Fruit fly (Drosophila melanogaster): ENCODE measurements around the gene CG15564.

The CG15564 gene

dm6 chr3R:31235262-31235661 is at the start of gene CG15564:
TSS of gene CG15564 (minus strand) at chr3R:31235362.
- TF ChIP-seq Hr96 (GFP tag; optimal IDR thresholded peaks at IDR 0.05) (no peak), CG5204 (GFP tag; optimal IDR thresholded peaks at IDR 0.05) (no peak), pad (GFP tag; optimal IDR thresholded peaks at IDR 0.05) (no peak)

dm6 chr3R:31270783-31271427 is 35.7 kb upstream of the CG15564 start:
- no peak for TF ChIP-seq Clk (GFP tag; optimal IDR thresholded peaks at IDR 0.05)
- TF ChIP-seq Crg-1 (GFP tag; optimal IDR thresholded peaks at IDR 0.05) = no peak
- TF ChIP-seq CG7045 (GFP tag; optimal IDR thresholded peaks at IDR 0.05) = no peak
- TF ChIP-seq CG1620 (GFP tag; optimal IDR thresholded peaks at IDR 0.05) = no peak
- no peak for TF ChIP-seq cnc (optimal IDR thresholded peaks at IDR 0.05)
- TF ChIP-seq CG33017 (tag; optimal IDR thresholded peaks at IDR 0.05) = no peak

- TF ChIP-seq ovo (GFP tag; optimal IDR thresholded peaks at IDR 0.05) (no peak), CG5204 (GFP tag; optimal IDR thresholded peaks at IDR 0.05) (no peak), Mnt (GFP tag; optimal IDR thresholded peaks at IDR 0.05) (no peak), Clk (GFP tag; optimal IDR thresholded peaks at IDR 0.05) (no peak), toe (GFP tag; optimal IDR thresholded peaks at IDR 0.05) (no peak), tj (GFP tag; optimal IDR thresholded peaks at IDR 0.05) (no peak), pad (GFP tag; optimal IDR thresholded peaks at IDR 0.05) (no peak), Hr96 (GFP tag; optimal IDR thresholded peaks at IDR 0.05) (no peak)
These were observed 30.3 kb upstream of the CG15564 start, which contains the start of gene ppk24 for dm6 chr3R:31265430-31265829. TSS of gene ppk24 (plus strand) at chr3R:31265730.

- TF ChIP-seq toe (GFP tag; optimal IDR thresholded peaks at IDR 0.05) (no peak), CG5204 (GFP tag; optimal IDR thresholded peaks at IDR 0.05) (no peak), CG7045 (GFP tag; optimal IDR thresholded peaks at IDR 0.05) (no peak)
These were observed 28.8 kb upstream of the CG15564 start for dm6 chr3R:31263934-31264333.

- TF ChIP-seq CG14711 (tag; optimal IDR thresholded peaks at IDR 0.05) (no peak), bab1 (GFP tag; optimal IDR thresholded peaks at IDR 0.05) (no peak), CG7045 (GFP tag; optimal IDR thresholded peaks at IDR 0.05) (no peak), CG33017 (tag; optimal IDR thresholded peaks at IDR 0.05) (no peak), ovo (GFP tag; optimal IDR thresholded peaks at IDR 0.05) (no peak)
These were observed 27.1 kb upstream of the CG15564 start, which contains the start of gene CAH5 for dm6 chr3R:31262298-31262697. TSS of gene CAH5 (plus strand) at chr3R:31262598.

- TF ChIP-seq Mnt (GFP tag; optimal IDR thresholded peaks at IDR 0.05) (no peak), toe (GFP tag; optimal IDR thresholded peaks at IDR 0.05) (no peak), CG1620 (GFP tag; optimal IDR thresholded peaks at IDR 0.05) (no peak), pad (GFP tag; optimal IDR thresholded peaks at IDR 0.05) (no peak), CG7101 (tag; optimal IDR thresholded peaks at IDR 0.05) (no peak)
These were observed 24.8 kb upstream of the CG15564 start, which contains the start of gene CAH16 for dm6 chr3R:31259947-31260346. TSS of gene CAH16 (plus strand) at chr3R:31260247.

DNA sequence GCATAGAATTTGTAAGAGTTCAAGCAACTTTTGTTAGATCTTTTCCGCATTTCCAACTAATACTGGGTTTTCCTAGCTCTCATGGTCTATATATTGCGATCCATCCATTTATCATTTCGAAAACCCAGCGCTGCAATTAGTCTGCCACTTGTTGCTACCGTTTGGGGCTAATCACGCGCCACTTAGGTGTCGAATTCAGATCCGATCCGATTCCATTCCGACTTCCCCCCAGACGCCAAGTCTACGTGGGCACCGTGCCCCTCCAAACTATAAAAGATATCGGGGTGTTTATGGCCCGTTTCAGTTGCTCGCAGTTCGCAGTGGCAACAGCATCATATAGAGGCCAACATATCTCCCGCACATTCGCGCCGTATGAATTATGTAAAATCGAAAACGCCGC is 22.1 kb upstream of the CG15564 start, which contains the start of gene CAH6:
Gene CAH6, plus strand, starts transcription at position 301 of the 400 bp plus-strand sequence.
- TF ChIP-seq CG7101 (tag; optimal IDR thresholded peaks at IDR 0.05) (no peak), toe (GFP tag; optimal IDR thresholded peaks at IDR 0.05) (no peak), pad (GFP tag; optimal IDR thresholded peaks at IDR 0.05) (no peak), cnc (optimal IDR thresholded peaks at IDR 0.05) (no peak), CG7045 (GFP tag; optimal IDR thresholded peaks at IDR 0.05) (no peak), cic (GFP tag; optimal IDR thresholded peaks at IDR 0.05) (no peak), CG11617 (GFP tag; optimal IDR thresholded peaks at IDR 0.05) (no peak), CG33017 (tag; optimal IDR thresholded peaks at IDR 0.05) (no peak), CG1620 (GFP tag; optimal IDR thresholded peaks at IDR 0.05) (no peak), tj (GFP tag; optimal IDR thresholded peaks at IDR 0.05) (no peak), Hr96 (GFP tag; optimal IDR thresholded peaks at IDR 0.05) (no peak), bab1 (GFP tag; optimal IDR thresholded peaks at IDR 0.05) (no peak), ovo (GFP tag; optimal IDR thresholded peaks at IDR 0.05) (no peak), Clk (GFP tag; optimal IDR thresholded peaks at IDR 0.05) (no peak), CG12768 (GFP tag; optimal IDR thresholded peaks at IDR 0.05) (no peak), Mnt (GFP tag; optimal IDR thresholded peaks at IDR 0.05) (no peak), Crg-1 (GFP tag; optimal IDR thresholded peaks at IDR 0.05) (no peak), CG5204 (GFP tag; optimal IDR thresholded peaks at IDR 0.05) (no peak), CG14711 (tag; optimal IDR thresholded peaks at IDR 0.05) (no peak)

DNA sequence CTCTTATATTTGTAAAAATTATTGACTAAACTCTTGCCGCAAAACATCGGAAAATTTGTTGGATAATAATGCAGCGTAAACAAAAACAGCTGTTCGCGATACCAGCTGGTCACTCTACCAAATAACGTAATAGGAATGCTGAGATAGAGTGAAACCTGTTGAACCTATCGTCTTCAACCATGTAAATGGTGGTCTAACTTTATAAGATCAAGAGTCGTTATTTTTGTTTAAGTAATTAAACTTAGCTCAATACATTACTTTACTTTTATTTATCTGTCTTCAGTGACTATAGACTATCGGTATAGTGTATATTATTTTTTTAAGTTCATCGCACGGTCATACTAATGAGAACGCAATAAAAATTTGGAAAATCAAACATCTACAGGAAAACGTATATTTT is 19.6 kb upstream of the CG15564 start, which contains the start of the genes CG1750 and spn-F:
Gene CG1750, minus strand, starts transcription at position 93 of the 400 bp plus-strand sequence.
Gene spn-F, plus strand, starts transcription at position 320 of the 400 bp plus-strand sequence.
- no peak for TF ChIP-seq pad (GFP tag; optimal IDR thresholded peaks at IDR 0.05)
- TF ChIP-seq CG5204 (GFP tag; optimal IDR thresholded peaks at IDR 0.05) = no peak
- TF ChIP-seq CG33017 (tag; optimal IDR thresholded peaks at IDR 0.05) = no peak
- TF ChIP-seq kay (GFP tag; ENCODE audit: borderline replicate concordance) = no peak
- peak; percentile 61 for TF ChIP-seq bab1 (GFP tag; optimal IDR thresholded peaks at IDR 0.05)
- no peak for TF ChIP-seq CG12768 (GFP tag; optimal IDR thresholded peaks at IDR 0.05)
- TF ChIP-seq CG7101 (tag; optimal IDR thresholded peaks at IDR 0.05) = no peak
- no peak for TF ChIP-seq CG7045 (GFP tag; optimal IDR thresholded peaks at IDR 0.05)
- no peak for TF ChIP-seq CG1620 (GFP tag; optimal IDR thresholded peaks at IDR 0.05)
- no peak for TF ChIP-seq ovo (GFP tag; optimal IDR thresholded peaks at IDR 0.05)
- peak; percentile 68 for TF ChIP-seq tj (GFP tag; optimal IDR thresholded peaks at IDR 0.05)
- no peak for TF ChIP-seq Hr96 (GFP tag; optimal IDR thresholded peaks at IDR 0.05)
- TF ChIP-seq CG14711 (tag; optimal IDR thresholded peaks at IDR 0.05) = peak; percentile 39
- TF ChIP-seq Clk (GFP tag; optimal IDR thresholded peaks at IDR 0.05) = no peak
- no peak for TF ChIP-seq cic (GFP tag; optimal IDR thresholded peaks at IDR 0.05)
- TF ChIP-seq Mnt (GFP tag; optimal IDR thresholded peaks at IDR 0.05) = no peak
- TF ChIP-seq cnc (optimal IDR thresholded peaks at IDR 0.05) = peak in 1 of 2 experiments; percentile 25

Measured in whole organism, adult.